Worm (Caenorhabditis elegans) whole organism, L4 larva: ENCODE data around the gene F37H8.5.

Source experiments
- D1046.2 ChIP-seq: fragments of 200-800 bp; sonication (Bioruptor generic); IDR thresholded peaks from 2 replicates; pipeline ENCODE4 v1.3.6; 2022; ENCODE audit warnings: missing genetic modification characterization, missing compliant biosample characterization
- F10B5.3 ChIP-seq: sonication (generic microtip); optimal IDR thresholded peaks from 2 replicates; lab custom pipeline; 2016; ENCODE audit warnings: mild to moderate bottlenecking, missing genetic modification characterization, missing compliant biosample characterization
- F49E8.2 ChIP-seq: sonication (generic microtip); optimal IDR thresholded peaks from 2 replicates; lab custom pipeline; 2016; ENCODE audit warnings: missing compliant biosample characterization, mild to moderate bottlenecking, missing genetic modification characterization, borderline replicate concordance
- R02D3.7 ChIP-seq: fragments of 150-350 bp; sonication (generic microtip); optimal IDR thresholded peaks from 3 replicates; lab custom pipeline; 2014; ENCODE audit warnings: missing biosample characterization, missing genetic modification characterization
- T20F7.1 ChIP-seq: fragments of 200-800 bp; sonication (Bioruptor generic); optimal IDR thresholded peaks from 2 replicates; lab custom pipeline; 2018; ENCODE audit warnings: mild to moderate bottlenecking, missing genetic modification characterization, missing compliant biosample characterization
- Y5F2A.4 ChIP-seq: fragments of 200-800 bp; sonication (Bioruptor generic); optimal IDR thresholded peaks from 2 replicates; lab custom pipeline; 2018; ENCODE audit warnings: mild to moderate bottlenecking, missing genetic modification characterization, missing compliant biosample characterization
- Y75B8A.6 ChIP-seq: fragments of 200-800 bp; sonication (Bioruptor generic); IDR thresholded peaks from 2 replicates; pipeline ENCODE4 v1.3.6; 2022; ENCODE audit warnings: missing genetic modification reagents, missing genetic modification characterization, missing compliant biosample characterization
- aha-1 ChIP-seq: fragments of 150-350 bp; peaks from one replicate; lab custom pipeline; 2014; ENCODE audit warnings: missing biosample characterization, missing genetic modification characterization
- attf-4 ChIP-seq: sonication (generic microtip); optimal IDR thresholded peaks from 3 replicates; lab custom pipeline; 2017; ENCODE audit warnings: missing biosample characterization, missing genetic modification characterization
- ctbp-1 ChIP-seq: fragments of 200-800 bp; sonication (Bioruptor generic); IDR thresholded peaks from 2 replicates; pipeline ENCODE4 v1.3.6; 2022; ENCODE audit warnings: missing genetic modification reagents, missing genetic modification characterization, missing compliant biosample characterization
- daf-12 ChIP-seq: fragments of 150-350 bp; optimal IDR thresholded peaks from 2 replicates; lab custom pipeline; 2014; ENCODE audit warnings: missing biosample characterization, missing genetic modification reagents, missing genetic modification characterization
- daf-19 ChIP-seq: fragments of 200-800 bp; sonication (Bioruptor generic); conservative IDR thresholded peaks from 2 replicates; pipeline ENCODE4 v1.3.6; 2022; ENCODE audit warnings: missing genetic modification characterization, missing compliant biosample characterization
- daf-8 ChIP-seq: fragments of 200-800 bp; sonication (Bioruptor generic); IDR thresholded peaks from 2 replicates; pipeline ENCODE4 v1.3.6; 2022; ENCODE audit warnings: missing genetic modification characterization, missing compliant biosample characterization
- dmd-6 ChIP-seq: fragments of 200-800 bp; sonication (Bioruptor generic); IDR thresholded peaks from 2 replicates; pipeline ENCODE4 v1.3.6; 2022; ENCODE audit warnings: missing genetic modification reagents, missing genetic modification characterization, missing compliant biosample characterization
- dpl-1 ChIP-seq: fragments of 150-350 bp; optimal IDR thresholded peaks from 2 replicates; lab custom pipeline; 2014; ENCODE audit warnings: missing biosample characterization, missing genetic modification reagents, missing genetic modification characterization
- egl-27 ChIP-seq: sonication (generic microtip); optimal IDR thresholded peaks from 3 replicates; lab custom pipeline; 2017; ENCODE audit warnings: missing biosample characterization, missing genetic modification reagents, missing genetic modification characterization
- fkh-10 ChIP-seq: fragments of 150-350 bp; optimal IDR thresholded peaks from 2 replicates; lab custom pipeline; 2014; ENCODE audit warnings: missing biosample characterization, missing genetic modification reagents, missing genetic modification characterization
- fos-1 ChIP-seq: fragments of 150-350 bp; optimal IDR thresholded peaks from 2 replicates; lab custom pipeline; 2014; ENCODE audit warnings: missing biosample characterization, missing genetic modification characterization
- hif-1 ChIP-seq, 2 experiments: sonication (generic microtip); optimal IDR thresholded peaks; 2 replicates each; lab custom pipeline; 2016 to 2017; ENCODE audit warnings: missing compliant biosample characterization in 2 of 2, missing genetic modification characterization in 2 of 2, missing genetic modification reagents in 2 of 2, missing genotype in 2 of 2, mild to moderate bottlenecking in 1 of 2
- hlh-11 ChIP-seq: fragments of 200-800 bp; sonication (Bioruptor generic); optimal IDR thresholded peaks from 2 replicates; lab custom pipeline; 2018; ENCODE audit warnings: mild to moderate bottlenecking, missing genetic modification characterization, missing compliant biosample characterization
- hmg-1.1 ChIP-seq: fragments of 200-800 bp; sonication (Bioruptor generic); IDR thresholded peaks from 2 replicates; pipeline ENCODE4 v1.3.6; 2022; ENCODE audit warnings: missing genetic modification reagents, missing genetic modification characterization, missing compliant biosample characterization
- lin-1 ChIP-seq: fragments of 200-800 bp; sonication (Bioruptor generic); IDR thresholded peaks from 2 replicates; pipeline ENCODE4 v1.3.6; 2022; ENCODE audit warnings: missing genetic modification reagents, missing genetic modification characterization, missing compliant biosample characterization
- lin-15B ChIP-seq: fragments of 150-350 bp; sonication (generic microtip); optimal IDR thresholded peaks from 3 replicates; lab custom pipeline; 2014; ENCODE audit warnings: missing biosample characterization, missing genetic modification characterization
- lin-39 ChIP-seq: fragments of 150-350 bp; optimal IDR thresholded peaks from 2 replicates; lab custom pipeline; 2014; ENCODE audit warnings: missing biosample characterization, missing genetic modification reagents, missing genetic modification characterization
- lir-3 ChIP-seq: sonication (generic microtip); optimal IDR thresholded peaks from 2 replicates; lab custom pipeline; 2016; ENCODE audit warnings: mild to moderate bottlenecking, missing genetic modification characterization, missing compliant biosample characterization
- lsy-2 ChIP-seq, 2 experiments: fragments of 150-350 bp in 1 of 2; sonication (generic microtip) in 1 of 2; optimal IDR thresholded peaks; 2 replicates each; lab custom pipeline; 2014 to 2017; ENCODE audit warnings: missing biosample characterization in 2 of 2, missing genetic modification characterization in 2 of 2
- madf-5 ChIP-seq, 2 experiments: fragments of 200-800 bp; sonication (Bioruptor generic); IDR thresholded peaks; 2 replicates each; pipeline ENCODE4 v1.3.6; 2022; ENCODE audit warnings: missing compliant biosample characterization in 2 of 2, missing genetic modification characterization in 2 of 2
- madf-9 ChIP-seq: fragments of 200-800 bp; sonication (Bioruptor generic); conservative IDR thresholded peaks from 2 replicates; pipeline ENCODE4 v1.3.6; 2022; ENCODE audit warnings: missing genetic modification reagents, missing genetic modification characterization, missing compliant biosample characterization
- mdl-1 ChIP-seq, 2 experiments: fragments of 150-350 bp in 1 of 2; sonication (generic microtip) in 1 of 2; optimal IDR thresholded peaks; 2 replicates each; lab custom pipeline; 2014 to 2017; ENCODE audit warnings: missing biosample characterization in 2 of 2, missing genetic modification characterization in 2 of 2
- mdt-29 ChIP-seq: fragments of 200-800 bp; sonication (Bioruptor generic); IDR thresholded peaks from 2 replicates; pipeline ENCODE4 v1.3.6; 2022; ENCODE audit warnings: missing genetic modification reagents, missing genetic modification characterization, missing compliant biosample characterization
- mep-1 ChIP-seq: fragments of 150-350 bp; sonication (generic microtip); optimal IDR thresholded peaks from 3 replicates; lab custom pipeline; 2014; ENCODE audit warnings: missing biosample characterization, missing genetic modification characterization
- nhr-111 ChIP-seq: fragments of 200-800 bp; sonication (Bioruptor generic); optimal IDR thresholded peaks from 2 replicates; lab custom pipeline; 2018; ENCODE audit warnings: mild to moderate bottlenecking, missing genetic modification characterization, missing compliant biosample characterization
- nhr-25 ChIP-seq: sonication (generic microtip); optimal IDR thresholded peaks from 2 replicates; lab custom pipeline; 2017; ENCODE audit warnings: missing genetic modification characterization, mild to moderate bottlenecking, missing compliant biosample characterization, antibody characterized with exemption, moderate library complexity, borderline replicate concordance; ENCODE audit not compliant: insufficient read depth
- nhr-28 ChIP-seq: fragments of 150-350 bp; optimal IDR thresholded peaks from 2 replicates; lab custom pipeline; 2014; ENCODE audit warnings: missing biosample characterization, missing genetic modification characterization
- nhr-42 ChIP-seq: fragments of 200-800 bp; sonication (Bioruptor generic); IDR thresholded peaks from 2 replicates; pipeline ENCODE4 v1.3.6; 2022; ENCODE audit warnings: missing genetic modification characterization, missing compliant biosample characterization
- nhr-48 ChIP-seq: sonication (generic microtip); optimal IDR thresholded peaks from 2 replicates; lab custom pipeline; 2016; ENCODE audit warnings: mild to moderate bottlenecking, missing genetic modification characterization, missing compliant biosample characterization
- php-3 ChIP-seq: fragments of 200-800 bp; sonication (Bioruptor generic); IDR thresholded peaks from 2 replicates; pipeline ENCODE4 v1.3.6; 2022; ENCODE audit warnings: missing genetic modification reagents, missing genetic modification characterization, missing compliant biosample characterization
- set-16 ChIP-seq: fragments of 200-800 bp; sonication (Bioruptor generic); IDR thresholded peaks from 2 replicates; pipeline ENCODE4 v1.3.6; 2022; ENCODE audit warnings: missing genetic modification reagents, missing genetic modification characterization, missing compliant biosample characterization
- skn-1 ChIP-seq: fragments of 150-350 bp; optimal IDR thresholded peaks from 2 replicates; lab custom pipeline; 2014; ENCODE audit warnings: missing biosample characterization, missing genetic modification characterization
- spr-1 ChIP-seq: sonication (generic microtip); optimal IDR thresholded peaks from 2 replicates; lab custom pipeline; 2016; ENCODE audit warnings: mild to moderate bottlenecking, missing genetic modification characterization, missing compliant biosample characterization
- spr-3 ChIP-seq: fragments of 200-800 bp; sonication (Bioruptor generic); optimal IDR thresholded peaks from 2 replicates; lab custom pipeline; 2018; ENCODE audit warnings: mild to moderate bottlenecking, missing genetic modification characterization, missing compliant biosample characterization
- unc-62 ChIP-seq, 3 experiments: fragments of 150-350 bp in 1 of 3; sonication (generic microtip); optimal IDR thresholded peaks in 2 of 3; peaks in 1 of 3; 1 replicate in 1 of 3; 2 replicates in 2 of 3; lab custom pipeline; 2014 to 2017; ENCODE audit warnings: missing biosample characterization in 3 of 3, missing genetic modification characterization in 3 of 3, missing genetic modification reagents in 3 of 3, missing genotype in 1 of 3
- zfp-2 ChIP-seq: sonication (generic microtip); optimal IDR thresholded peaks from 2 replicates; lab custom pipeline; 2016; ENCODE audit warnings: mild to moderate bottlenecking, missing genetic modification characterization, missing compliant biosample characterization
- zfp-3 ChIP-seq: fragments of 200-800 bp; sonication (Bioruptor generic); conservative IDR thresholded peaks from 2 replicates; pipeline ENCODE4 v1.3.6; 2022; ENCODE audit warnings: missing genetic modification reagents, missing genetic modification characterization, missing compliant biosample characterization

F37H8.5 gene

ce11 chrII:11149866-11150685 is 37.9 kb upstream of the F37H8.5 start (continued):
- TF ChIP-seq php-3 (peak; percentile 86), nhr-48 (tag; lab: Kevin White, UChicago) (peak; percentile 73), madf-9 (GFP tag; lab: Robert Waterston, UW) (peak; percentile 56; the same call in 1 of the 2 replicates), skn-1 (tag; lab: Kevin White, UChicago) (no peak), attf-4 (tag; lab: Kevin White, UChicago) (no peak), lir-3 (tag; lab: Kevin White, UChicago) (no peak), daf-8 (0 out of 2 replicates have a peak, but pooled peaks have one; percentile 65), fkh-10 (no peak), nhr-42 (no peak), hmg-1.1 (GFP tag; lab: Robert Waterston, UW) (no peak), madf-5 (GFP tag; IDR thresholded peaks at IDR 0.05; lab: Robert Waterston, UW) (no peak), F10B5.3 (tag; lab: Kevin White, UChicago) (no peak), zfp-3 (GFP tag; lab: Robert Waterston, UW) (peak; percentile 89; the same call in 1 of the 2 replicates), dpl-1 (no peak), daf-19 (GFP tag; lab: Robert Waterston, UW) (no peak), hlh-11 (tag; lab: Kevin White, UChicago) (peak; percentile 66), lin-39 (no peak), mdl-1 (tag; optimal IDR thresholded peaks at IDR 0.05; lab: Kevin White, UChicago) (no peak), mep-1 (tag; lab: Kevin White, UChicago) (peak; percentile 79), spr-1 (no peak), spr-3 (GFP tag; lab: Kevin White, UChicago) (no peak), nhr-111 (GFP tag; lab: Kevin White, UChicago) (no peak), Y5F2A.4 (GFP tag; lab: Kevin White, UChicago) (no peak), lin-15B (no peak), F49E8.2 (tag; lab: Kevin White, UChicago) (no peak), nhr-25 (tag; lab: Kevin White, UChicago) (no peak), mdt-29 (GFP tag; lab: Robert Waterston, UW) (0 out of 2 replicates have a peak, but pooled peaks have one; percentile 11), T20F7.1 (GFP tag; lab: Kevin White, UChicago) (peak; percentile 59), ctbp-1 (0 out of 2 replicates have a peak, but pooled peaks have one; percentile 10), fos-1 (tag; lab: Kevin White, UChicago) (peak; percentile 17), D1046.2 (0 out of 2 replicates have a peak, but pooled peaks have one; percentile 28), R02D3.7 (tag; lab: Kevin White, UChicago) (no peak), egl-27 (tag; lab: Kevin White, UChicago) (no peak), hif-1 (tag; optimal IDR thresholded peaks at IDR 0.05; lab: Kevin White, UChicago) (no peak), zfp-2 (tag; lab: Kevin White, UChicago) (no peak), set-16 (GFP tag; lab: Robert Waterston, UW) (no peak), dmd-6 (GFP tag; lab: Robert Waterston, UW) (peak; percentile 42), aha-1 (tag; lab: Kevin White, UChicago) (peak; percentile 92), daf-12 (no peak), unc-62 (GFP tag; optimal IDR thresholded peaks at IDR 0.05 in 1 of 2; lab: Kevin White, UChicago) (peak; percentile 24 to 87), unc-62 (tag; optimal IDR thresholded peaks at IDR 0.05; lab: Kevin White, UChicago) (no peak), lsy-2 (tag; optimal IDR thresholded peaks at IDR 0.05; lab: Kevin White, UChicago) (peak in 1 of 2 experiments; percentile 15), Y75B8A.6 (GFP tag; lab: Robert Waterston, UW) (peak; percentile 23; the same call in 1 of the 2 replicates), lin-1 (GFP tag; lab: Robert Waterston, UW) (no peak), nhr-28 (tag; lab: Kevin White, UChicago) (no peak)
